Fruit fly (Drosophila melanogaster): ENCODE results near the gene CG31191.

DNA sequence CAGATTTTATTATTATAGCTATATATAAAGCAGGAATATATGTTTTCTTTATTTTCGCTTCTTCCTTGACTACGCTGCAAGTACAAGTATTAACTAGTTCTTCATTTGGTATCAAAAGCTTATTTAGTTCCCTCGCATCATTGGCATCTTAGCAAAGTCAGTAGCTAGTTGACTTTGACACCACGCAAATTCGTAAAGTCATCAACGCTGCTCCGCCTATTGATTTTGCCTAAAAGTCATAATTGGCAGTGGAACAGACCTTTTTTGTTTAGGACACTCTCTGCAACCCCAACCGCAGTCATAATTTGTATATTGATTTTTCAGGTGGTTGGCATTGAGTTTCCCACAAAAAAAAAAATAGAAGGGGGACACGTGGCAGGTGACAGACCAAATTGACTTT lies 9.8 kb upstream of the CG31191 start:
- TF ChIP-seq Hr96 (GFP tag; optimal IDR thresholded peaks at IDR 0.05) (no peak), Mnt (GFP tag; optimal IDR thresholded peaks at IDR 0.05) (no peak), CG12768 (GFP tag; optimal IDR thresholded peaks at IDR 0.05) (no peak), cic (GFP tag; optimal IDR thresholded peaks at IDR 0.05) (no peak), CG14711 (tag; optimal IDR thresholded peaks at IDR 0.05) (peak; percentile 14), Crg-1 (GFP tag; optimal IDR thresholded peaks at IDR 0.05) (peak; percentile 29), toe (GFP tag; optimal IDR thresholded peaks at IDR 0.05) (no peak)
